Worm (Caenorhabditis elegans) whole organism, mixed stage, embryonic: ENCODE results near the gene pfn-3.

Source experiments
- ceh-43 ChIP-seq: fragments of 200-800 bp; sonication (Bioruptor generic); optimal IDR thresholded peaks from 2 replicates; lab custom pipeline; 2018; ENCODE audit warnings: mild to moderate bottlenecking, missing genetic modification characterization, moderate library complexity, missing compliant biosample characterization
- elt-1 ChIP-seq: sonication (generic microtip); optimal IDR thresholded peaks from 2 replicates; lab custom pipeline; 2017; ENCODE audit warnings: missing genetic modification characterization, mild to moderate bottlenecking, missing compliant biosample characterization, antibody characterized with exemption, moderate library complexity, borderline replicate concordance; ENCODE audit not compliant: insufficient read depth
- ham-2 ChIP-seq: fragments of 200-800 bp; sonication (Bioruptor generic); optimal IDR thresholded peaks from 2 replicates; lab custom pipeline; 2018; ENCODE audit warnings: mild to moderate bottlenecking, missing genetic modification characterization, missing compliant biosample characterization
- lsy-2 ChIP-seq: fragments of 150-350 bp; optimal IDR thresholded peaks from 2 replicates; lab custom pipeline; 2014; ENCODE audit warnings: missing biosample characterization, missing genetic modification characterization
- pha-4 ChIP-seq: fragments of 150-350 bp; optimal IDR thresholded peaks from 2 replicates; lab custom pipeline; 2018; ENCODE audit warnings: missing biosample characterization, missing genetic modification reagents, missing genetic modification characterization
- unc-39 ChIP-seq: fragments of 150-350 bp; optimal IDR thresholded peaks from 2 replicates; lab custom pipeline; 2014; ENCODE audit warnings: missing biosample characterization, missing genetic modification characterization
- zip-8 ChIP-seq: fragments of 150-350 bp; optimal IDR thresholded peaks from 2 replicates; lab custom pipeline; 2014; ENCODE audit warnings: missing biosample characterization, missing genetic modification characterization
- ztf-11 ChIP-seq: fragments of 150-350 bp; optimal IDR thresholded peaks from 2 replicates; lab custom pipeline; 2014; ENCODE audit warnings: missing biosample characterization, missing genetic modification characterization

DNA sequence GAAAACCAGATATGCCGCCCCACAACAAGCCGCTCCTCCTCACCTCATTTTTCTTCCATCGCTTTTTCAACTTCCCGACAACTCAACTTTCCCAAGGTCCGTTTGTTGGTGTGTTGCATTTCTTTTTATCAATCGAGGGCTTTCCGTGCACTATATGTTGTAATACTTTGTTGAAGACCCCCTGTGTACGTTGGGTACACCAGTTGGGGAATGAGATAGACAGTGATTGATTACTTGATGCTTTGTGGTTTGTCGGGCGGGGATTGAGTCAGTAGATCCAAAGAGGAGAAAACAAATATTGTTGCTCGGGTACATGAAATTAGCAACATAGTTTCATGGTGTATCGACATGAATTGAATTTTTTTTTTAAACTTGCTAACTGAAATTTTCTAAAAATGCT lies 28.4 kb upstream of the pfn-3 start:
- no peak for TF ChIP-seq unc-39 (tag; lab: Kevin White, UChicago)
- no peak for TF ChIP-seq pha-4 (tag; lab: Kevin White, UChicago)
- no peak for TF ChIP-seq zip-8 (tag; lab: Kevin White, UChicago)
- TF ChIP-seq ham-2 (GFP tag; lab: Kevin White, UChicago) = no peak
- TF ChIP-seq elt-1 (tag; lab: Kevin White, UChicago) = no peak
- no peak for TF ChIP-seq ztf-11 (tag; lab: Kevin White, UChicago)
- TF ChIP-seq lsy-2 (tag; lab: Kevin White, UChicago) = no peak
- TF ChIP-seq ceh-43 (GFP tag; lab: Kevin White, UChicago) = no peak
